Worm (Caenorhabditis elegans) whole organism, L1 larva: ENCODE results near the gene Y110A2AL.7.
A peak's percentile ranks its signal among the peaks of the same experiment; 100 is the strongest.

Source experiments
- C34B4.2 ChIP-seq: sonication (generic microtip); optimal IDR thresholded peaks from 2 replicates; lab custom pipeline; 2017; ENCODE audit warnings: mild to moderate bottlenecking, missing genetic modification characterization, missing compliant biosample characterization
- F16B12.6 ChIP-seq: fragments of 150-350 bp; optimal IDR thresholded peaks from 2 replicates; lab custom pipeline; 2014; ENCODE audit warnings: missing biosample characterization, missing genetic modification characterization
- aly-2 ChIP-seq: fragments of 150-350 bp; optimal IDR thresholded peaks from 2 replicates; lab custom pipeline; 2014; ENCODE audit warnings: missing biosample characterization, missing genetic modification characterization
- ama-1 ChIP-seq: fragments of 150-350 bp; optimal IDR thresholded peaks from 2 replicates; lab custom pipeline; 2014
- ceh-8 ChIP-seq: fragments of 200-800 bp; sonication (Bioruptor generic); optimal IDR thresholded peaks from 2 replicates; lab custom pipeline; 2018; ENCODE audit warnings: mild to moderate bottlenecking, missing genetic modification characterization, moderate library complexity, missing compliant biosample characterization
- ceh-82 ChIP-seq, 3 experiments: fragments of 150-350 bp in 1 of 3; sonication (generic microtip) in 2 of 3; optimal IDR thresholded peaks; 2 replicates each; lab custom pipeline; 2014 to 2017; ENCODE audit warnings: missing biosample characterization in 3 of 3, missing genetic modification characterization in 3 of 3
- ceh-88 ChIP-seq: fragments of 200-800 bp; sonication (Bioruptor generic); IDR thresholded peaks from 2 replicates; pipeline ENCODE4 v1.3.6; 2022; ENCODE audit warnings: missing genetic modification characterization, missing compliant biosample characterization
- ces-1 ChIP-seq: fragments of 150-350 bp; optimal IDR thresholded peaks from 2 replicates; lab custom pipeline; 2014; ENCODE audit warnings: missing biosample characterization, missing genetic modification reagents, missing genetic modification characterization
- efl-3 ChIP-seq: fragments of 200-800 bp; sonication (Bioruptor generic); optimal IDR thresholded peaks from 2 replicates; lab custom pipeline; 2018; ENCODE audit warnings: mild to moderate bottlenecking, missing genetic modification characterization, missing compliant biosample characterization
- egl-27 ChIP-seq, 2 experiments: fragments of 150-350 bp in 1 of 2; sonication (generic microtip); optimal IDR thresholded peaks; 3 replicates each; lab custom pipeline; 2017 to 2018; ENCODE audit warnings: missing biosample characterization in 2 of 2, missing genetic modification characterization in 2 of 2, missing genetic modification reagents in 2 of 2
- elt-2 ChIP-seq: sonication (generic microtip); optimal IDR thresholded peaks from 2 replicates; lab custom pipeline; 2016; ENCODE audit warnings: missing genetic modification characterization, mild to moderate bottlenecking, inconsistent platforms, missing compliant biosample characterization, missing genetic modification reagents
- elt-3 ChIP-seq, 6 experiments: fragments of 150-350 bp in 1 of 6; sonication (generic microtip); optimal IDR thresholded peaks; 2 replicates each; lab custom pipeline; 2017 to 2018; ENCODE audit warnings: missing biosample characterization in 6 of 6, missing genetic modification characterization in 6 of 6, inconsistent platforms in 1 of 6
- fkh-10 ChIP-seq: sonication (generic microtip); optimal IDR thresholded peaks from 2 replicates; lab custom pipeline; 2017; ENCODE audit warnings: missing biosample characterization, missing genetic modification reagents, missing genetic modification characterization
- grh-1 ChIP-seq: fragments of 200-800 bp; sonication (Bioruptor generic); IDR thresholded peaks from 2 replicates; pipeline ENCODE4 v1.3.6; 2022; ENCODE audit warnings: missing genetic modification reagents, missing genetic modification characterization, missing compliant biosample characterization
- hlh-4 ChIP-seq: sonication (generic microtip); optimal IDR thresholded peaks from 2 replicates; lab custom pipeline; 2016; ENCODE audit warnings: mild to moderate bottlenecking, missing genetic modification characterization, missing compliant biosample characterization
- hpl-2 ChIP-seq: fragments of 150-350 bp; optimal IDR thresholded peaks from 2 replicates; lab custom pipeline; 2014; ENCODE audit warnings: missing biosample characterization, missing genetic modification reagents, missing genetic modification characterization
- irx-1 ChIP-seq: sonication (generic microtip); optimal IDR thresholded peaks from 2 replicates; lab custom pipeline; 2016; ENCODE audit warnings: missing genetic modification characterization, missing compliant biosample characterization
- isw-1 ChIP-seq: fragments of 200-800 bp; sonication (Bioruptor generic); IDR thresholded peaks from 2 replicates; pipeline ENCODE4 v1.3.6; 2022; ENCODE audit warnings: missing genetic modification characterization, missing compliant biosample characterization
- jun-1 ChIP-seq: fragments of 150-350 bp; optimal IDR thresholded peaks from 2 replicates; lab custom pipeline; 2014; ENCODE audit warnings: missing biosample characterization, missing genetic modification reagents, missing genetic modification characterization
- lin-13 ChIP-seq: fragments of 150-350 bp; optimal IDR thresholded peaks from 2 replicates; lab custom pipeline; 2014; ENCODE audit warnings: missing biosample characterization, missing genetic modification reagents, missing genetic modification characterization
- lin-14 ChIP-seq: fragments of 200-800 bp; sonication (Bioruptor generic); optimal IDR thresholded peaks from 2 replicates; lab custom pipeline; 2018; ENCODE audit warnings: mild to moderate bottlenecking, missing genetic modification characterization, moderate library complexity, missing compliant biosample characterization
- lin-15B ChIP-seq: fragments of 150-350 bp; sonication (generic microtip); optimal IDR thresholded peaks from 3 replicates; lab custom pipeline; 2014; ENCODE audit warnings: missing biosample characterization, missing genetic modification characterization
- lin-35 ChIP-seq, 2 experiments: fragments of 150-350 bp; optimal IDR thresholded peaks; 2 replicates each; lab custom pipeline; 2014; ENCODE audit warnings: missing biosample characterization in 2 of 2, missing genetic modification characterization in 2 of 2, missing genetic modification reagents in 2 of 2
- lin-39 ChIP-seq: fragments of 150-350 bp; optimal IDR thresholded peaks from 2 replicates; lab custom pipeline; 2014; ENCODE audit warnings: missing biosample characterization, missing genetic modification reagents, missing genetic modification characterization
- lir-3 ChIP-seq: sonication (generic microtip); optimal IDR thresholded peaks from 2 replicates; lab custom pipeline; 2016; ENCODE audit warnings: mild to moderate bottlenecking, missing genetic modification characterization, moderate library complexity, missing compliant biosample characterization; ENCODE audit not compliant: poor library complexity
- mab-9 ChIP-seq: fragments of 200-800 bp; sonication (Bioruptor generic); IDR thresholded peaks from 2 replicates; pipeline ENCODE4 v1.3.6; 2022; ENCODE audit warnings: missing genetic modification reagents, missing genetic modification characterization, missing compliant biosample characterization
- mep-1 ChIP-seq: fragments of 150-350 bp; optimal IDR thresholded peaks from 2 replicates; lab custom pipeline; 2014; ENCODE audit warnings: missing biosample characterization, missing genetic modification characterization
- nhr-11 ChIP-seq: fragments of 150-350 bp; optimal IDR thresholded peaks from 2 replicates; lab custom pipeline; 2014; ENCODE audit warnings: missing biosample characterization, missing genetic modification characterization
- nhr-12 ChIP-seq: sonication (generic microtip); optimal IDR thresholded peaks from 2 replicates; lab custom pipeline; 2017; ENCODE audit warnings: missing biosample characterization, missing genetic modification characterization
- nhr-20 ChIP-seq: sonication (generic microtip); optimal IDR thresholded peaks from 2 replicates; lab custom pipeline; 2016; ENCODE audit warnings: mild to moderate bottlenecking, missing genetic modification characterization, missing compliant biosample characterization
- nhr-28 ChIP-seq: fragments of 150-350 bp; optimal IDR thresholded peaks from 2 replicates; lab custom pipeline; 2014; ENCODE audit warnings: missing biosample characterization, missing genetic modification characterization
- nhr-71 ChIP-seq: sonication (generic microtip); optimal IDR thresholded peaks from 2 replicates; lab custom pipeline; 2016; ENCODE audit warnings: mild to moderate bottlenecking, missing genetic modification characterization, moderate library complexity, missing compliant biosample characterization
- nhr-76 ChIP-seq: sonication (generic microtip); optimal IDR thresholded peaks from 2 replicates; lab custom pipeline; 2017; ENCODE audit warnings: missing biosample characterization, missing genetic modification characterization
- nhr-77 ChIP-seq: fragments of 150-350 bp; optimal IDR thresholded peaks from 2 replicates; lab custom pipeline; 2014; ENCODE audit warnings: missing biosample characterization, missing genetic modification characterization
- nhr-85 ChIP-seq: sonication (generic microtip); peaks from one replicate; lab custom pipeline; 2016; ENCODE audit warnings: missing genetic modification characterization, inconsistent platforms, missing compliant biosample characterization
- nhr-90 ChIP-seq: sonication (generic microtip); optimal IDR thresholded peaks from 2 replicates; lab custom pipeline; 2016; ENCODE audit warnings: mild to moderate bottlenecking, missing genetic modification characterization, missing compliant biosample characterization; ENCODE audit not compliant: poor library complexity
- pqm-1 ChIP-seq: sonication (generic microtip); optimal IDR thresholded peaks from 3 replicates; lab custom pipeline; 2017; ENCODE audit warnings: missing biosample characterization, missing genetic modification characterization
- rnt-1 ChIP-seq: sonication (generic microtip); optimal IDR thresholded peaks from 2 replicates; lab custom pipeline; 2016; ENCODE audit warnings: mild to moderate bottlenecking, missing genetic modification characterization, moderate library complexity, missing compliant biosample characterization
- snu-23 ChIP-seq: sonication (generic microtip); optimal IDR thresholded peaks from 2 replicates; lab custom pipeline; 2016; ENCODE audit warnings: missing genetic modification characterization, missing compliant biosample characterization
- sox-4 ChIP-seq: sonication (generic microtip); optimal IDR thresholded peaks from 2 replicates; lab custom pipeline; 2016; ENCODE audit warnings: missing genetic modification characterization, missing compliant biosample characterization
- sptf-1 ChIP-seq: fragments of 150-350 bp; optimal IDR thresholded peaks from 2 replicates; lab custom pipeline; 2014; ENCODE audit warnings: missing biosample characterization, missing genetic modification characterization
- sup-37 ChIP-seq: fragments of 200-800 bp; sonication (Bioruptor generic); optimal IDR thresholded peaks from 2 replicates; lab custom pipeline; 2018; ENCODE audit warnings: mild to moderate bottlenecking, missing genetic modification characterization, missing compliant biosample characterization
- tlp-1 ChIP-seq: fragments of 150-350 bp; optimal IDR thresholded peaks from 2 replicates; lab custom pipeline; 2014; ENCODE audit warnings: missing biosample characterization, missing genetic modification characterization
- unc-130 ChIP-seq: fragments of 150-350 bp; optimal IDR thresholded peaks from 2 replicates; lab custom pipeline; 2017; ENCODE audit warnings: missing biosample characterization, missing genetic modification characterization, inconsistent platforms
- unc-86 ChIP-seq: sonication (generic microtip); optimal IDR thresholded peaks from 2 replicates; lab custom pipeline; 2016; ENCODE audit warnings: missing genetic modification characterization, missing compliant biosample characterization
- vab-15 ChIP-seq: sonication (generic microtip); optimal IDR thresholded peaks from 2 replicates; lab custom pipeline; 2017; ENCODE audit warnings: missing genotype, mild to moderate bottlenecking, missing genetic modification characterization, missing compliant biosample characterization
- xbp-1 ChIP-seq: sonication (generic microtip); optimal IDR thresholded peaks from 2 replicates; lab custom pipeline; 2016; ENCODE audit warnings: missing genetic modification characterization, missing compliant biosample characterization
- ztf-11 ChIP-seq, 2 experiments: sonication (generic microtip); optimal IDR thresholded peaks; 2 replicates each; lab custom pipeline; 2016 to 2017; ENCODE audit warnings: missing genetic modification characterization in 2 of 2, missing biosample characterization in 1 of 2, missing compliant biosample characterization in 1 of 2
- ztf-4 ChIP-seq: fragments of 150-350 bp; optimal IDR thresholded peaks from 2 replicates; lab custom pipeline; 2014; ENCODE audit warnings: missing biosample characterization, missing genetic modification characterization

Y110A2AL.7 gene

ce11 chrII:2843088-2843487 lies at the start of gene Y110A2AL.7:
TSS of gene Y110A2AL.7 (minus strand) at chrII:2843188.
- TF ChIP-seq isw-1 (GFP tag; lab: Robert Waterston, UW) (no peak), mep-1 (tag; lab: Kevin White, UChicago) (no peak), vab-15 (tag; lab: Kevin White, UChicago) (no peak), lir-3 (tag; lab: Kevin White, UChicago) (no peak), fkh-10 (GFP tag; lab: Kevin White, UChicago) (no peak), nhr-90 (tag; lab: Kevin White, UChicago) (no peak), aly-2 (tag; lab: Kevin White, UChicago) (no peak), lin-13 (GFP tag; lab: Kevin White, UChicago) (no peak), sptf-1 (tag; lab: Kevin White, UChicago) (no peak), lin-15B (no peak), nhr-77 (tag; lab: Kevin White, UChicago) (no peak), hlh-4 (tag; lab: Kevin White, UChicago) (no peak), snu-23 (GFP tag; lab: Kevin White, UChicago) (no peak), unc-130 (tag; lab: Kevin White, UChicago) (no peak), nhr-85 (tag; lab: Kevin White, UChicago) (no peak), irx-1 (no peak), elt-3 (tag; optimal IDR thresholded peaks at IDR 0.05; lab: Kevin White, UChicago) (no peak), ceh-88 (GFP tag; lab: Robert Waterston, UW) (no peak), nhr-76 (tag; lab: Kevin White, UChicago) (no peak)

ce11 chrII:2888957-2889630 lies 46.1 kb upstream of the Y110A2AL.7 start, which contains the start of gene pinn-1:
TSS of gene pinn-1 (minus strand) at chrII:2889007.
- TF ChIP-seq sox-4 (tag; lab: Kevin White, UChicago) = peak; percentile 95
- TF ChIP-seq lin-14 (GFP tag; lab: Kevin White, UChicago) = peak; percentile 92
- TF ChIP-seq rnt-1 = peak; percentile 100
- TF ChIP-seq ceh-8 (GFP tag; lab: Kevin White, UChicago) = peak; percentile 85
- TF ChIP-seq ceh-82 (tag; optimal IDR thresholded peaks at IDR 0.05; lab: Kevin White, UChicago) = peak; percentile 95 to 98 (median 95)
- peak; percentile 49 for TF ChIP-seq pqm-1 (tag; lab: Kevin White, UChicago)
- peak; percentile 11 for TF ChIP-seq nhr-11
- TF ChIP-seq tlp-1 = no peak
- TF ChIP-seq ces-1 (GFP tag; lab: Kevin White, UChicago) = no peak
- peak; percentile 92 for TF ChIP-seq xbp-1
- TF ChIP-seq vab-15 (tag; lab: Kevin White, UChicago) = peak; percentile 97
- peak; percentile 75 for TF ChIP-seq fkh-10 (GFP tag; lab: Kevin White, UChicago)
- TF ChIP-seq C34B4.2 (tag; lab: Kevin White, UChicago) = peak; percentile 74
- no peak for TF ChIP-seq nhr-28 (tag; lab: Kevin White, UChicago)
- peak; percentile 86 for TF ChIP-seq elt-2 (tag; lab: Kevin White, UChicago)
- TF ChIP-seq jun-1 (tag; lab: Kevin White, UChicago) = peak; percentile 77
- TF ChIP-seq mab-9 = peak; percentile 95
- TF ChIP-seq ceh-88 (GFP tag; lab: Robert Waterston, UW) = peak; percentile 79
- peak; percentile 83 for TF ChIP-seq sup-37 (GFP tag; lab: Kevin White, UChicago)
- no peak for TF ChIP-seq egl-27 (tag; optimal IDR thresholded peaks at IDR 0.05; lab: Kevin White, UChicago)
- TF ChIP-seq grh-1 (GFP tag; lab: Robert Waterston, UW) = peak; percentile 90
- TF ChIP-seq hlh-4 (tag; lab: Kevin White, UChicago) = no peak
- peak; percentile 56 for TF ChIP-seq hpl-2
- TF ChIP-seq irx-1 = peak; percentile 98
- peak in 1 of 2 experiments; percentile 98 for TF ChIP-seq ztf-11 (tag; optimal IDR thresholded peaks at IDR 0.05; lab: Kevin White, UChicago)
- peak; percentile 92 for TF ChIP-seq nhr-20 (tag; lab: Kevin White, UChicago)
- peak; percentile 85 to 87 for TF ChIP-seq lin-35 (GFP tag; optimal IDR thresholded peaks at IDR 0.05; lab: Kevin White, UChicago)
- peak; percentile 98 for TF ChIP-seq nhr-90 (tag; lab: Kevin White, UChicago)
- TF ChIP-seq lir-3 (tag; lab: Kevin White, UChicago) = peak; percentile 97
- TF ChIP-seq mep-1 (tag; lab: Kevin White, UChicago) = peak; percentile 81
- peak; percentile 89 for TF ChIP-seq unc-86
- peak; percentile 94 for TF ChIP-seq lin-15B
- TF ChIP-seq efl-3 (GFP tag; lab: Kevin White, UChicago) = peak; percentile 89
- no peak for TF ChIP-seq nhr-12 (tag; lab: Kevin White, UChicago)
- TF ChIP-seq ama-1 (lab: Kevin White, UChicago) = no peak
- TF ChIP-seq lin-39 (tag; lab: Kevin White, UChicago) = peak; percentile 81
- TF ChIP-seq ztf-4 (tag; lab: Kevin White, UChicago) = peak; percentile 56
- TF ChIP-seq nhr-71 (tag; lab: Kevin White, UChicago) = peak; percentile 96
- peak; percentile 61 for TF ChIP-seq F16B12.6 (tag; lab: Kevin White, UChicago)
